Worm (Caenorhabditis elegans) whole organism, L1 larva: ENCODE results near the gene gly-5.

Experiments used
- aly-2 ChIP-seq: fragments of 150-350 bp; optimal IDR thresholded peaks from 2 replicates; lab custom pipeline; 2014; ENCODE audit warnings: missing biosample characterization, missing genetic modification characterization
- blmp-1 ChIP-seq: fragments of 150-350 bp; optimal IDR thresholded peaks from 2 replicates; lab custom pipeline; 2014; ENCODE audit warnings: missing biosample characterization, missing genetic modification characterization
- fos-1 ChIP-seq: fragments of 150-350 bp; optimal IDR thresholded peaks from 2 replicates; lab custom pipeline; 2014; ENCODE audit warnings: missing biosample characterization, missing genetic modification characterization
- grh-1 ChIP-seq: fragments of 200-800 bp; sonication (Bioruptor generic); IDR thresholded peaks from 2 replicates; pipeline ENCODE4 v1.3.6; 2022; ENCODE audit warnings: missing genetic modification reagents, missing genetic modification characterization, missing compliant biosample characterization
- hlh-17 ChIP-seq: fragments of 200-800 bp; sonication (Bioruptor generic); optimal IDR thresholded peaks from 2 replicates; lab custom pipeline; 2018; ENCODE audit warnings: missing genetic modification characterization, mild to moderate bottlenecking, missing compliant biosample characterization, moderate library complexity, borderline replicate concordance
- lin-39 ChIP-seq: fragments of 150-350 bp; optimal IDR thresholded peaks from 2 replicates; lab custom pipeline; 2014; ENCODE audit warnings: missing biosample characterization, missing genetic modification reagents, missing genetic modification characterization
- nhr-11 ChIP-seq: fragments of 150-350 bp; optimal IDR thresholded peaks from 2 replicates; lab custom pipeline; 2014; ENCODE audit warnings: missing biosample characterization, missing genetic modification characterization
- nhr-28 ChIP-seq: fragments of 150-350 bp; optimal IDR thresholded peaks from 2 replicates; lab custom pipeline; 2014; ENCODE audit warnings: missing biosample characterization, missing genetic modification characterization
- nhr-90 ChIP-seq: sonication (generic microtip); optimal IDR thresholded peaks from 2 replicates; lab custom pipeline; 2016; ENCODE audit warnings: mild to moderate bottlenecking, missing genetic modification characterization, missing compliant biosample characterization; ENCODE audit not compliant: poor library complexity
- snu-23 ChIP-seq: sonication (generic microtip); optimal IDR thresholded peaks from 2 replicates; lab custom pipeline; 2016; ENCODE audit warnings: missing genetic modification characterization, missing compliant biosample characterization
- sup-37 ChIP-seq: fragments of 200-800 bp; sonication (Bioruptor generic); optimal IDR thresholded peaks from 2 replicates; lab custom pipeline; 2018; ENCODE audit warnings: mild to moderate bottlenecking, missing genetic modification characterization, missing compliant biosample characterization
- unc-62 ChIP-seq: fragments of 150-350 bp; optimal IDR thresholded peaks from 2 replicates; lab custom pipeline; 2014; ENCODE audit warnings: missing biosample characterization, missing genetic modification reagents, missing genetic modification characterization

ce11 chrIII:13201901-13202300, 14.7 kb downstream of the gly-5 start:
- TF ChIP-seq unc-62 (GFP tag; lab: Kevin White, UChicago) (no peak), grh-1 (GFP tag; lab: Robert Waterston, UW) (no peak), blmp-1 (tag; lab: Kevin White, UChicago) (no peak), hlh-17 (no peak), nhr-28 (tag; lab: Kevin White, UChicago) (no peak), nhr-90 (tag; lab: Kevin White, UChicago) (no peak), snu-23 (no peak), lin-39 (tag; lab: Kevin White, UChicago) (no peak), sup-37 (GFP tag; lab: Kevin White, UChicago) (no peak), fos-1 (tag; lab: Kevin White, UChicago) (no peak), nhr-11 (tag; lab: Kevin White, UChicago) (no peak), aly-2 (tag; lab: Kevin White, UChicago) (no peak)
